Worm (Caenorhabditis elegans) whole organism, L4/young adult: Measurements from ENCODE around the gene T09F5.1.

Experiments used
- dao-5 ChIP-seq: sonication (generic microtip); optimal IDR thresholded peaks from 2 replicates; lab custom pipeline; 2016; ENCODE audit warnings: missing genotype, missing genetic modification characterization, moderate library complexity, missing compliant biosample characterization
- him-1 ChIP-seq: sonication (generic microtip); optimal IDR thresholded peaks from 2 replicates; lab custom pipeline; 2016; ENCODE audit warnings: missing genotype, missing genetic modification reagents, missing genetic modification characterization, missing compliant biosample characterization

- TF ChIP-seq him-1 (tag; lab: Kevin White, UChicago) (no peak), dao-5 (tag; lab: Kevin White, UChicago) (no peak)
Measured at ce11 chrV:15156504-15156903, 7.6 kb downstream of the T09F5.1 start.
